Worm (Caenorhabditis elegans) whole organism, L3 larva: ENCODE results near the gene W01H2.2.
A peak's percentile ranks its signal among the peaks of the same experiment; 100 is the strongest.

ENCODE experiments used
- egl-27 ChIP-seq: sonication (generic microtip); optimal IDR thresholded peaks from 4 replicates; lab custom pipeline; 2017; ENCODE audit warnings: missing biosample characterization, missing genetic modification reagents, missing genetic modification characterization
- elt-2 ChIP-seq: sonication (generic microtip); optimal IDR thresholded peaks from 2 replicates; lab custom pipeline; 2016; ENCODE audit warnings: missing genetic modification reagents, mild to moderate bottlenecking, missing genetic modification characterization, missing compliant biosample characterization
- fkh-10 ChIP-seq: sonication (generic microtip); optimal IDR thresholded peaks from 2 replicates; lab custom pipeline; 2017; ENCODE audit warnings: missing biosample characterization, missing genetic modification reagents, missing genetic modification characterization
- hmg-11 ChIP-seq: sonication (generic microtip); optimal IDR thresholded peaks from 2 replicates; lab custom pipeline; 2016; ENCODE audit warnings: missing genetic modification characterization, missing compliant biosample characterization
- nhr-11 ChIP-seq: fragments of 150-350 bp; optimal IDR thresholded peaks from 2 replicates; lab custom pipeline; 2014; ENCODE audit warnings: missing biosample characterization, missing genetic modification characterization
- nhr-77 ChIP-seq: fragments of 150-350 bp; optimal IDR thresholded peaks from 2 replicates; lab custom pipeline; 2014; ENCODE audit warnings: missing biosample characterization, missing genetic modification characterization
- unc-62 ChIP-seq: fragments of 150-350 bp; sonication (generic microtip); optimal IDR thresholded peaks from 4 replicates; lab custom pipeline; 2014; ENCODE audit warnings: missing biosample characterization, missing genetic modification reagents, missing genetic modification characterization
- ztf-11 ChIP-seq: fragments of 150-350 bp; optimal IDR thresholded peaks from 2 replicates; lab custom pipeline; 2014; ENCODE audit warnings: missing biosample characterization, missing genetic modification characterization

ce11 chrX:4209131-4209530 lies 9.1 kb downstream of the W01H2.2 start:
- TF ChIP-seq unc-62 (GFP tag; lab: Kevin White, UChicago) (peak; percentile 97), fkh-10 (GFP tag; lab: Kevin White, UChicago) (peak; percentile 97), egl-27 (tag; lab: Kevin White, UChicago) (peak; percentile 97), hmg-11 (tag; lab: Kevin White, UChicago) (peak; percentile 91), ztf-11 (tag; lab: Kevin White, UChicago) (peak; percentile 70), elt-2 (tag; lab: Kevin White, UChicago) (peak; percentile 86), nhr-77 (tag; lab: Kevin White, UChicago) (peak; percentile 100), nhr-11 (peak; percentile 97)
